Worm (Caenorhabditis elegans): Measurements from ENCODE around the gene plr-1.

The plr-1 gene

DNA sequence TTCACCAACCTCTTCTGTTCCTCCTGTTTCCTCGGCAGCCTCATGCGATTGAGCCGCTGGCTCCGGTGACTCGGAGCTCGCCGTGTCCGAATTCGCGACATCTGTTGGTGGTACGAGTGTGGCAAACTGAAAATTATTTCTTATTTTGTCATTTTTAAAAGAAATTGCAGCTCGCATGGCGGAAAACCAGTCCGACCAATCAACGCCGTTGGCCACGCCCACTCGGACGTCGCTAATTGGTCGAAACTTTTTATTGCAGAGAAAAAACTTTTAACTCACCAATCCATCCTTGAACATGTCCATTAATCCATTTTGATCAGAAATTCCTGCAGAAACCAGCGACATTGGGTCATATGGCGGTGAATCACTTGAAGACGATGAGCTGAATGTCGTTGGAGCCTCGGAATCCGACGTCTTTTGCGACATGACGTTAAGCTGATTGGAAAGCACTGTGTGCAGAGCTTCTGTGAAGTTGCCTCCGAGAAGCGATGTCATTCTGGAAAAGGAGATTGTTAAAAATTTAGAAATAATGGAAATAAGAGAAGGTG lies 13.7 kb downstream of the plr-1 start, which contains the start of gene bed-2:
Gene bed-2 (minus strand): TSS at position 498 of the 548 bp plus-strand sequence.
- TF ChIP-seq nfyb-1 (GFP tag; IDR thresholded peaks at IDR 0.05) (peak; percentile 86), nhr-179 (tag; optimal IDR thresholded peaks at IDR 0.05) (no peak), cebp-1 (GFP tag; IDR thresholded peaks at IDR 0.05) (no peak), cebp-1 (tag; optimal IDR thresholded peaks at IDR 0.05) (no peak), bed-1 (GFP tag; IDR thresholded peaks at IDR 0.05) (no peak)

DNA sequence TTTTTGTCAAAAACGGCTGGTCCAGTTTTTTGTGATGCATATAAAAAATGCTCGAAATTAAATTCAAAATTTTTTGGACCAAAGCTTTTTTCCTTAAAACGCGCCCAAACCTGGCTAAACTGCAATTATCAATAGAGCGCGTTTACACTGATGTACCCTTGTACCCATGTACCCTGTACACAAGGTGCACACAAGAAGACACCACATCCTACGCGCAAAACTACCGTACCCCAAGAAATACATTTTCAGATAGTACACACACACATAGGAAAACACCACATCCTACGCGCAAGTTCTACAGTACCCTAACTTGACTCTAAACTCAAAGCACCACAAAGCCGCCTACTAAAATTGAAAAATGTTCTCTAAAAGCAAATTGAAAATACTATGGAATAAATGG lies 14.7 kb downstream of the plr-1 start:
- TF ChIP-seq hmg-1.2 (GFP tag; IDR thresholded peaks at IDR 0.05), result 0 out of 2 replicates have a peak, but pooled peaks have one; percentile 22
- no peak for TF ChIP-seq dox-1 (GFP tag; IDR thresholded peaks at IDR 0.05)
- 0 out of 2 replicates have a peak, but pooled peaks have one; percentile 20 for TF ChIP-seq mcd-1 (GFP tag; IDR thresholded peaks at IDR 0.05)

DNA sequence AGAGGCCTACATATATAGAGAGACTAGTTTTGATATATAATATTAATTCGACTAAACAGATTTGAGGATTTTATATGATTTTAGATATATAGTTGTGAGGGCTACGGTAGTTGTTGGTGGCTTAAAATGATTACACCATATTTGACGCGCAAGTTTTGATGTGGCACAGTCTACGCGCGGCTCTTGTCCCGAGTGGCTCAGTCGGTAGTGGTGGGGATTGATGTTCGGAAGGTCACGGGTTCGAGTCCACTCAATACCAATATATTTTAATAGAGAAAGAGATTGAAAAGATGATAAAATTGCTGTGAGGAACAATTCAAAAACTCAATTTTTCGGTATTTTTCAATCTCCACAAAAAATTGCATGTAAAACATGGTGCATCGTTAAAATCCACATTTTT lies 16.2 kb downstream of the plr-1 start:
- TF ChIP-seq rpc-1 (optimal IDR thresholded peaks at IDR 0.05) (peak; percentile 29), rpc-1 (tag; optimal IDR thresholded peaks at IDR 0.05) (peak; percentile 62), T07F8.4 (tag; optimal IDR thresholded peaks at IDR 0.05) (no peak), tbp1 (GFP tag; optimal IDR thresholded peaks at IDR 0.05) (peak; percentile 75), B0261.1 (tag; optimal IDR thresholded peaks at IDR 0.05) (peak; percentile 48), attf-6 (GFP tag; IDR thresholded peaks at IDR 0.05) (no peak)

DNA sequence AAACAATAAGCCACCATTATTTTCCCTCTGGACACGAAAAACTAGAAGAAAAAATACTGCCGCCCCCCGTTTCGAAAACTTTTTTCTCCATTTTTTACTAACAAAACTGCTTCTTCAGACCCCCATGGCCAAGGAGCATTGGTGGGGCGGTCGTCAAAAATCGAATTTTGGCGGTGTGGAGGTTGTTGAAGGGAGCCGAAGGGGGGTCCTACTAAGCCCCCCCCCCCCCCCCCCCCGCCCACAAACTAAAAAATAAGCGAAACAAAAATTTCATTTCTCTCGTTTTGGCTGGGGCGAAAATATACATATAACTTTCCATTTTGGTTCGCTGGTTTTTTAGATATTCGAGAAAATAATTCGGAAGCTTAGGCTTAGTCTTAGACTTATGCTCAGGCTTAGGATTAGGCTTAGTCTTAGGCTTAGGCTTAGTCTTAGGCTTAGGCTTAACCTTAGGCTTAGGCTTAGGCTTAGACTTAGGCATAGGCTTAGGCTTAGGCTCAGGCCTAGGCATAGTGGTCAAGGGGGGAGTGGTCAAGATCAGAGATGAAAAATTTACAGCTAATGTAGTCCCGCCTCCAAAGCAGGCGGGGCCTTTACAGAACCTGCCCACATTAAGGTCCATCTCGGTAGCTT lies 18.1 kb downstream of the plr-1 start:
- TF ChIP-seq lin-40 (tag; optimal IDR thresholded peaks at IDR 0.05) (no peak), lin-54 (GFP tag; optimal IDR thresholded peaks at IDR 0.05) (no peak), ztf-28 (GFP tag; IDR thresholded peaks at IDR 0.05) (no peak), egrh-3 (GFP tag; IDR thresholded peaks at IDR 0.05) (peak; percentile 49; the same call in 1 of the 2 replicates), zfh-2 (GFP tag; conservative IDR thresholded peaks at IDR 0.05) (peak; percentile 75)

DNA sequence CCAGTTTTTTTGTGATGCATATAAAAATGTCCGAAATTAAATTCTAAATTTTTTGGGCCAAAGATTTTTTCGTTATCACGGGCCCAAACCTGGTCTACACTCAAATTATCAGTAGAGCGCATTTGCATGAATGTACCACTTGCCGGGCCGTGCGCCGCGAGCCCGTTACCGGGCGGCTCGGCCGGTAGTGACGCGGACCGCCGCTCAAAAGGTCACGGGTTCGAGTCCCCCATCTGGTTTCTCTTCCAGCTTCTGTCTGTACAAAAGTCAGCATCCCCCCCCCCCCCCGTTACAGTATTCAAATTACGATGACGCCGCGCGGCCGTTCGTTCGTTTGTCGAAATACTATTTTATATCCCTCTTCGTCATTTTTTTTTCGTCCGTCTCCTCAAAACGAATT lies 20.6 kb downstream of the plr-1 start:
- TF ChIP-seq C17E4.6 (GFP tag; IDR thresholded peaks at IDR 0.05) (no peak), ceh-58 (GFP tag; IDR thresholded peaks at IDR 0.05) (0 out of 2 replicates have a peak, but pooled peaks have one; percentile 39), egrh-3 (GFP tag; IDR thresholded peaks at IDR 0.05) (peak; percentile 62; the same call in 1 of the 2 replicates), B0019.2 (GFP tag; conservative IDR thresholded peaks at IDR 0.05) (no peak), zfh-2 (GFP tag; conservative IDR thresholded peaks at IDR 0.05) (peak; percentile 75), mcd-1 (GFP tag; IDR thresholded peaks at IDR 0.05) (0 out of 2 replicates have a peak, but pooled peaks have one; percentile 15)

DNA sequence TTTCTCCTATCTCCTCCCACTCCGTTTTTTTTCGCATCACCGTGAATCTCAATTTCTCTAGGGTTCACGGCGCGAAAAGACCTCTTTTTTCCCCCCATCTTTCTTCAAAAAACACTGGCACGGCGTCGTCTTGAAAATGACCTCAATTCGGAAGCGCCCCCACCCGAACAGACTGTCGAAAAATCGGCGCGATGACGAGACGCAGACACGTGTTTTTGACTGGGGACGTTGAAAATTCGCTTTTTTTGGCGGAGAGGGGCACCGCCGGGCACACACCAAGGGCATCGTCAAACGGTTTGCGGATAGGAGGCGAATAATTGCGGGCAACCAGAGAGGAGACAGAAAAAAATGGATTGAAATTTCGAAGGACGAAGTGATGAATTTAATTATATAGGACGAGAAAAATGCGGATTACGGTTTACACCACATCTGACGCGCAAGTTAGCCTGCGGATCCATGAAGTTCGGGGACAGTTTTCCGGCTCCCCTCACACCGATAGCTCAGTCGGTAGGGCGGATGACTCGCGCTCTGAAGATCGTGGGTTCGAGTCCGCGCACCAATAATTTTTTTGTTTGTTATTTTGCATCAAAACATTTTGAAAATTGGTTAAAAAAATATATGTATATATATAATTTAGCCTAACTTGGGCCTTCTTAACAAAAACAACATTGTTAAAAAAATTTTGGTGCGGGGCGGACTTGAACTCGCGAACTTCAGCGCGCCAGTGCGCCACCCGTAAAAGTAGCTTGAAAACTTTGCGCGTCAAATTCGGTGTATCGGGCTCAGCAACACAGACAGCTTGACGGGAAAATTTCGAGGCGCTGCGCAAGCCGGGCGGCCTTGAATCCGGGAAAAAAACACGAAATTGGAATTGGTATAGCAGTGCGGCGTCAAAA lies 22.0 kb downstream of the plr-1 start:
- TF ChIP-seq ceh-79 (tag; optimal IDR thresholded peaks at IDR 0.05), result no peak
- TF ChIP-seq B0261.1 (tag; optimal IDR thresholded peaks at IDR 0.05), result peak; percentile 20
- 0 out of 2 replicates have a peak, but pooled peaks have one; percentile 49 for TF ChIP-seq zfh-2 (GFP tag; conservative IDR thresholded peaks at IDR 0.05)
- TF ChIP-seq rpc-1 (optimal IDR thresholded peaks at IDR 0.05), result no peak
- peak; percentile 56 for TF ChIP-seq rpc-1 (tag; optimal IDR thresholded peaks at IDR 0.05)
- TF ChIP-seq tbp1 (GFP tag; optimal IDR thresholded peaks at IDR 0.05), result peak; percentile 73
- TF ChIP-seq K11D2.4 (GFP tag; IDR thresholded peaks at IDR 0.05), result no peak
- no peak for TF ChIP-seq lir-1 (GFP tag; conservative IDR thresholded peaks at IDR 0.05)
- peak; percentile 6 for TF ChIP-seq lsl-1 (GFP tag; optimal IDR thresholded peaks at IDR 0.05)

All from whole organism, young adult.